Fruit fly (Drosophila melanogaster): ENCODE results near the gene CG14929.
A peak's percentile ranks its signal among the peaks of the same experiment; 100 is the strongest.

Gene CG14929

DNA sequence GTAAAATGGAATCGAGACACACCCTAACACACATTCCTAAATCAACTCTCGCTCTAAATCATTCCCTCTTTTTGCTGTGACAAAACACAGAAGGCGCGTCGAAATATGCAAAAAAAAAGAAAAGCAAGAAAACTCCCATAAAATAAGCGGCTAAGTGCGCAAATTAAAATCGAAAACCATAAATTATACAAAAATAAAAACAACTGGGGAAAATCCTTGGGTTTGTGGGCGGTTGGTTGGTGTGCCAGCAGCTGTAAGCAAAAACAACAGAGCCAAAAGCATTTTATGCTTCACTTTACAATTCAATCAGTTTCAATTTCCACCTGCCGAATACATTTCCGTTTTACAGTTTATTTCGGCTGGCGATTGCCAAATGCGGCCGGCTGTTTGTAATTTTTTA, 16.2 kb downstream of the CG14929 start, which contains the start of gene CG43438:
Gene CG43438 (plus strand): TSS at position 301 of the 400 bp plus-strand sequence.
- TF ChIP-seq svp (GFP tag) (peak; percentile 3), Sox14 (GFP tag; optimal IDR thresholded peaks at IDR 0.05) (no peak)

DNA sequence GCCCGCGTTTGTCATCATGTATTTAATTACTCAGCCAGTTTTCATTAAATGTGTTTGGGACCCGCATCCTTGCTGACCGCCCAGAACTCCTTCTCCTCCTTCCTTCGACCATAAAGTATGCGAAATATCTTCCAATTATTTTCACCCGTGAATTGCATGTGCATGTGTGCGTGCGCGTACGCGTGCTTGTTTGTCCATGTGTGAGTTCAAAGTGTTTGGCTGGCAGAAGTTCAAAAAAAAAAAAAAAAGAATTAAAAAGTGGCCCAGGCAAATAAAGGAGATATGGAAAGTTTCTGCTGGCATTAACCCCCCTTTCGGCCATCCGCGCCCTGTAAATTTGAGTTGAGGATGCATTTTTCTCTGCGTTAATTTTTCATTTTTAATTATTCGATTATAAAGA, 34.2 kb downstream of the CG14929 start:
- no peak for TF ChIP-seq CG11902 (GFP tag; optimal IDR thresholded peaks at IDR 0.05)
- TF ChIP-seq acj6 (GFP tag; optimal IDR thresholded peaks at IDR 0.05): no peak
- TF ChIP-seq Blimp-1 (GFP tag; optimal IDR thresholded peaks at IDR 0.05): no peak
- no peak for TF ChIP-seq CG6808 (GFP tag; optimal IDR thresholded peaks at IDR 0.05)
- no peak for TF ChIP-seq Eip75B (GFP tag; optimal IDR thresholded peaks at IDR 0.05)
- no peak for TF ChIP-seq CG1621 (tag; optimal IDR thresholded peaks at IDR 0.05)
- TF ChIP-seq salr (GFP tag; optimal IDR thresholded peaks at IDR 0.05): no peak
- TF ChIP-seq CG10631 (GFP tag; optimal IDR thresholded peaks at IDR 0.05): no peak
- TF ChIP-seq ss (GFP tag; optimal IDR thresholded peaks at IDR 0.05): no peak
